Worm (Caenorhabditis elegans): ENCODE data around the gene C44B7.11.

C44B7.11 gene

ce11 chrII:6849308-6849707 lies 48.0 kb downstream of the C44B7.11 start (continued):
- TF ChIP-seq nhr-120 (GFP tag; IDR thresholded peaks at IDR 0.05) (no peak), F37B4.10 (GFP tag; IDR thresholded peaks at IDR 0.05) (no peak), snpc-1.1 (tag; optimal IDR thresholded peaks at IDR 0.05; ENCODE audit: insufficient read depth) (no peak), akir-1 (GFP tag; optimal IDR thresholded peaks at IDR 0.05) (no peak), mcd-1 (GFP tag; IDR thresholded peaks at IDR 0.05) (no peak), B0019.2 (GFP tag; conservative IDR thresholded peaks at IDR 0.05) (no peak), hlh-26 (GFP tag; conservative IDR thresholded peaks at IDR 0.05) (no peak), hlh-12 (tag; optimal IDR thresholded peaks at IDR 0.05) (no peak), K11D2.4 (GFP tag; IDR thresholded peaks at IDR 0.05) (peak; percentile 54; the same call in 1 of the 2 replicates), ztf-26 (tag; optimal IDR thresholded peaks at IDR 0.05) (peak; percentile 33), ZK185.1 (tag; optimal IDR thresholded peaks at IDR 0.05; ENCODE audit: poor library complexity, severe bottlenecking) (no peak), nfya-1 (tag; optimal IDR thresholded peaks at IDR 0.05; ENCODE audit: borderline replicate concordance, insufficient read depth) (no peak), repo-1 (tag; optimal IDR thresholded peaks at IDR 0.05) (no peak), aptf-2 (GFP tag; conservative IDR thresholded peaks at IDR 0.05) (no peak), attf-3 (GFP tag; conservative IDR thresholded peaks at IDR 0.05) (no peak), F52B5.7 (tag; optimal IDR thresholded peaks at IDR 0.05) (no peak), dpl-1 (GFP tag; optimal IDR thresholded peaks at IDR 0.05) (no peak), hmg-20 (GFP tag; IDR thresholded peaks at IDR 0.05) (no peak), F33H1.4 (GFP tag; IDR thresholded peaks at IDR 0.05) (no peak), Y79H2A.3 (GFP tag; conservative IDR thresholded peaks at IDR 0.05) (no peak), egl-44 (GFP tag; IDR thresholded peaks at IDR 0.05) (no peak), snpc-4 (GFP tag; optimal IDR thresholded peaks at IDR 0.05) (no peak), snpc-4 (tag; optimal IDR thresholded peaks at IDR 0.05) (no peak), rcor-1 (GFP tag; IDR thresholded peaks at IDR 0.05) (no peak), Y56A3A.18 (GFP tag; IDR thresholded peaks at IDR 0.05) (no peak), ekl-4 (GFP tag; IDR thresholded peaks at IDR 0.05) (no peak), ztf-28 (GFP tag; IDR thresholded peaks at IDR 0.05) (no peak), F57C9.4 (tag; optimal IDR thresholded peaks at IDR 0.05) (no peak), sea-2 (GFP tag; IDR thresholded peaks at IDR 0.05) (no peak), nfyb-1 (GFP tag; IDR thresholded peaks at IDR 0.05) (no peak), C06A6.2 (GFP tag; conservative IDR thresholded peaks at IDR 0.05) (peak; percentile 47), Y53F4B.3 (GFP tag; IDR thresholded peaks at IDR 0.05) (no peak), ets-4 (GFP tag; optimal IDR thresholded peaks at IDR 0.05) (no peak), lin-26 (GFP tag; IDR thresholded peaks at IDR 0.05) (no peak), K12H6.12 (tag; optimal IDR thresholded peaks at IDR 0.05) (no peak), snpc-3.4 (tag; optimal IDR thresholded peaks at IDR 0.05) (no peak), let-607 (tag; optimal IDR thresholded peaks at IDR 0.05) (no peak), T07F8.4 (tag; optimal IDR thresholded peaks at IDR 0.05) (no peak), ztf-6 (GFP tag; IDR thresholded peaks at IDR 0.05) (peak; percentile 57; the same call in 1 of the 2 replicates), him-1 (tag; optimal IDR thresholded peaks at IDR 0.05) (no peak), nhr-90 (tag; optimal IDR thresholded peaks at IDR 0.05) (no peak), bed-2 (GFP tag; IDR thresholded peaks at IDR 0.05) (no peak), ceh-91 (GFP tag; IDR thresholded peaks at IDR 0.05) (no peak)
